Fruit fly (Drosophila melanogaster) whole organism: ENCODE data around the gene DNaseII.

Source experiments
- EcR ChIP-seq, 2 experiments: fragments of >200 bp; optimal IDR thresholded peaks; 2 replicates each; lab custom pipeline; 2017; ENCODE audit warnings: missing biosample characterization in 2 of 2, missing genetic modification characterization in 2 of 2, missing genetic modification reagents in 2 of 2
- pan ChIP-seq: fragments of >200 bp; optimal IDR thresholded peaks from 2 replicates; lab custom pipeline; 2017
- psq ChIP-seq: fragments of >200 bp; optimal IDR thresholded peaks from 2 replicates; lab custom pipeline; 2017

dm6 chr3R:18013149-18013548 lies 6.0 kb upstream of the DNaseII start:
- no peak for TF ChIP-seq pan (lab: Kevin White, UChicago)
- TF ChIP-seq EcR (GFP tag; optimal IDR thresholded peaks at IDR 0.05; lab: Kevin White, UChicago), result no peak
- no peak for TF ChIP-seq psq (lab: Kevin White, UChicago)
